Worm (Caenorhabditis elegans) whole organism, late embryonic: ENCODE results near the gene lite-1.

Experiments
- C08G9.2 ChIP-seq: sonication (generic microtip); optimal IDR thresholded peaks from 2 replicates; lab custom pipeline; 2016; ENCODE audit warnings: mild to moderate bottlenecking, missing genetic modification characterization, moderate library complexity, missing compliant biosample characterization
- K02D7.2 ChIP-seq: sonication (generic microtip); optimal IDR thresholded peaks from 2 replicates; lab custom pipeline; 2017; ENCODE audit warnings: mild to moderate bottlenecking, missing genetic modification characterization, missing compliant biosample characterization
- K09A11.1 ChIP-seq: sonication (generic microtip); optimal IDR thresholded peaks from 2 replicates; lab custom pipeline; 2017; ENCODE audit warnings: antibody characterized with exemption, mild to moderate bottlenecking, missing genetic modification characterization, missing compliant biosample characterization; ENCODE audit not compliant: insufficient read depth
- Y22D7AL.16 ChIP-seq: sonication (generic microtip); optimal IDR thresholded peaks from 2 replicates; lab custom pipeline; 2016; ENCODE audit warnings: missing genetic modification characterization, missing compliant biosample characterization
- ama-1 ChIP-seq: fragments of 150-350 bp; optimal IDR thresholded peaks from 2 replicates; lab custom pipeline; 2014
- ceh-14 ChIP-seq: sonication (generic microtip); optimal IDR thresholded peaks from 2 replicates; lab custom pipeline; 2016; ENCODE audit warnings: missing genotype, missing genetic modification characterization, missing compliant biosample characterization
- ceh-18 ChIP-seq: sonication (generic microtip); optimal IDR thresholded peaks from 2 replicates; lab custom pipeline; 2016; ENCODE audit warnings: missing genetic modification characterization, missing compliant biosample characterization
- ceh-19 ChIP-seq: fragments of 200-800 bp; sonication (Bioruptor generic); optimal IDR thresholded peaks from 2 replicates; lab custom pipeline; 2018; ENCODE audit warnings: mild to moderate bottlenecking, missing genetic modification characterization, missing compliant biosample characterization
- ceh-2 ChIP-seq: sonication (generic microtip); optimal IDR thresholded peaks from 2 replicates; lab custom pipeline; 2016; ENCODE audit warnings: missing genotype, missing genetic modification characterization, missing compliant biosample characterization
- ceh-24 ChIP-seq: sonication (generic microtip); optimal IDR thresholded peaks from 2 replicates; lab custom pipeline; 2016; ENCODE audit warnings: mild to moderate bottlenecking, missing genetic modification characterization, missing compliant biosample characterization
- ceh-30 ChIP-seq: fragments of 150-350 bp; optimal IDR thresholded peaks from 2 replicates; lab custom pipeline; 2014; ENCODE audit warnings: missing biosample characterization, missing genetic modification characterization
- ceh-45 ChIP-seq: fragments of 200-800 bp; sonication (Bioruptor generic); IDR thresholded peaks from 2 replicates; pipeline ENCODE4 v1.3.6; 2022; ENCODE audit warnings: missing genetic modification reagents, missing genetic modification characterization, missing compliant biosample characterization
- che-1 ChIP-seq: sonication (generic microtip); optimal IDR thresholded peaks from 2 replicates; lab custom pipeline; 2016; ENCODE audit warnings: mild to moderate bottlenecking, missing genetic modification characterization, missing compliant biosample characterization
- dve-1 ChIP-seq: sonication (generic microtip); optimal IDR thresholded peaks from 2 replicates; lab custom pipeline; 2017; ENCODE audit warnings: antibody characterized with exemption, mild to moderate bottlenecking, missing genetic modification characterization, missing compliant biosample characterization
- elt-2 ChIP-seq: sonication (generic microtip); optimal IDR thresholded peaks from 2 replicates; lab custom pipeline; 2016; ENCODE audit warnings: missing genetic modification reagents, missing genetic modification characterization, missing compliant biosample characterization
- ets-4 ChIP-seq: sonication (generic microtip); optimal IDR thresholded peaks from 2 replicates; lab custom pipeline; 2016; ENCODE audit warnings: missing genetic modification characterization, missing compliant biosample characterization
- eyg-1 ChIP-seq: sonication (generic microtip); optimal IDR thresholded peaks from 2 replicates; lab custom pipeline; 2016; ENCODE audit warnings: missing genotype, missing genetic modification characterization, missing compliant biosample characterization
- gmeb-2 ChIP-seq: sonication (generic microtip); optimal IDR thresholded peaks from 2 replicates; lab custom pipeline; 2016; ENCODE audit warnings: missing genetic modification characterization, inconsistent platforms, missing compliant biosample characterization
- hlh-15 ChIP-seq: sonication (generic microtip); optimal IDR thresholded peaks from 2 replicates; lab custom pipeline; 2016; ENCODE audit warnings: missing genetic modification characterization, missing compliant biosample characterization
- hlh-6 ChIP-seq: sonication (generic microtip); optimal IDR thresholded peaks from 2 replicates; lab custom pipeline; 2016; ENCODE audit warnings: missing genotype, missing genetic modification characterization, missing compliant biosample characterization
- hlh-8 ChIP-seq: sonication (generic microtip); optimal IDR thresholded peaks from 2 replicates; lab custom pipeline; 2016; ENCODE audit warnings: missing genotype, missing genetic modification characterization, missing compliant biosample characterization
- nhr-11 ChIP-seq: fragments of 150-350 bp; optimal IDR thresholded peaks from 2 replicates; lab custom pipeline; 2014; ENCODE audit warnings: missing biosample characterization, missing genetic modification characterization
- npax-4 ChIP-seq: sonication (generic microtip); optimal IDR thresholded peaks from 2 replicates; lab custom pipeline; 2016; ENCODE audit warnings: missing genetic modification characterization, missing compliant biosample characterization
- pat-9 ChIP-seq: fragments of 200-800 bp; sonication (Bioruptor generic); optimal IDR thresholded peaks from 2 replicates; lab custom pipeline; 2018; ENCODE audit warnings: mild to moderate bottlenecking, missing genetic modification characterization, moderate library complexity, missing compliant biosample characterization
- pax-1 ChIP-seq: fragments of 150-350 bp; optimal IDR thresholded peaks from 2 replicates; lab custom pipeline; 2014; ENCODE audit warnings: missing biosample characterization, missing genetic modification characterization
- pha-4 ChIP-seq: fragments of 150-350 bp; optimal IDR thresholded peaks from 2 replicates; lab custom pipeline; 2018; ENCODE audit warnings: missing biosample characterization, missing genetic modification reagents, missing genetic modification characterization
- pros-1 ChIP-seq: fragments of 150-350 bp; optimal IDR thresholded peaks from 2 replicates; lab custom pipeline; 2014; ENCODE audit warnings: missing biosample characterization, missing genetic modification reagents, missing genetic modification characterization
- ref-2 ChIP-seq: sonication (generic microtip); optimal IDR thresholded peaks from 2 replicates; lab custom pipeline; 2016; ENCODE audit warnings: missing genetic modification characterization, missing compliant biosample characterization
- rnt-1 ChIP-seq: sonication (generic microtip); optimal IDR thresholded peaks from 2 replicates; lab custom pipeline; 2016; ENCODE audit warnings: missing genetic modification characterization, missing compliant biosample characterization
- tbx-2 ChIP-seq: sonication (generic microtip); optimal IDR thresholded peaks from 2 replicates; lab custom pipeline; 2016; ENCODE audit warnings: missing genetic modification characterization, missing compliant biosample characterization
- ttx-3 ChIP-seq: sonication (generic microtip); optimal IDR thresholded peaks from 2 replicates; lab custom pipeline; 2016; ENCODE audit warnings: missing genetic modification reagents, missing genetic modification characterization, missing compliant biosample characterization
- unc-3 ChIP-seq, 2 experiments: fragments of 200-800 bp in 1 of 2; sonication (Bioruptor generic) in 1 of 2; sonication (generic microtip) in 1 of 2; conservative IDR thresholded peaks in 1 of 2; optimal IDR thresholded peaks in 1 of 2; 2 replicates each; pipeline versions ENCODE4 v1.3.6 to Lab custom; 2016 to 2022; ENCODE audit warnings: missing compliant biosample characterization in 2 of 2, missing genetic modification characterization in 2 of 2, missing genetic modification reagents in 1 of 2
- unc-42 ChIP-seq: sonication (generic microtip); optimal IDR thresholded peaks from 2 replicates; lab custom pipeline; 2016; ENCODE audit warnings: missing genotype, missing genetic modification characterization, missing compliant biosample characterization
- ztf-16 ChIP-seq: sonication (generic microtip); optimal IDR thresholded peaks from 2 replicates; lab custom pipeline; 2017; ENCODE audit warnings: missing genetic modification characterization, missing compliant biosample characterization

lite-1 gene

ce11 chrX:6203315-6203714 lies 27.3 kb downstream of the lite-1 start:
- TF ChIP-seq pax-1 (tag; lab: Kevin White, UChicago) (no peak), ttx-3 (no peak), C08G9.2 (tag; lab: Kevin White, UChicago) (no peak), elt-2 (tag; lab: Kevin White, UChicago) (no peak)

- TF ChIP-seq ceh-14 (tag; lab: Kevin White, UChicago) (no peak), ztf-16 (tag; lab: Kevin White, UChicago) (no peak), eyg-1 (tag; lab: Kevin White, UChicago) (no peak), gmeb-2 (tag; lab: Kevin White, UChicago) (no peak), nhr-11 (tag; lab: Kevin White, UChicago) (no peak), pat-9 (tag; lab: Kevin White, UChicago) (no peak), hlh-15 (tag; lab: Kevin White, UChicago) (no peak), ttx-3 (no peak), ceh-24 (no peak), ceh-45 (GFP tag; lab: Robert Waterston, UW) (no peak), unc-3 (GFP tag; conservative IDR thresholded peaks at IDR 0.05; lab: Robert Waterston, UW) (no peak), unc-3 (tag; optimal IDR thresholded peaks at IDR 0.05; lab: Kevin White, UChicago) (no peak), ceh-30 (tag; lab: Kevin White, UChicago) (no peak), npax-4 (no peak)
Observed at ce11 chrX:6202809-6203208, 27.8 kb downstream of the lite-1 start.

ce11 chrX:6201542-6201941 lies 29.0 kb downstream of the lite-1 start:
- no peak for TF ChIP-seq nhr-11 (tag; lab: Kevin White, UChicago)
- TF ChIP-seq K09A11.1 (tag; lab: Kevin White, UChicago), result no peak
- no peak for TF ChIP-seq pax-1 (tag; lab: Kevin White, UChicago)
- no peak for TF ChIP-seq rnt-1 (tag; lab: Kevin White, UChicago)
- TF ChIP-seq K02D7.2, result no peak
- TF ChIP-seq hlh-8 (tag; lab: Kevin White, UChicago), result no peak
- TF ChIP-seq pha-4, result no peak
- TF ChIP-seq ceh-18, result no peak
- TF ChIP-seq unc-3 (GFP tag; conservative IDR thresholded peaks at IDR 0.05; lab: Robert Waterston, UW), result no peak
- no peak for TF ChIP-seq unc-3 (tag; optimal IDR thresholded peaks at IDR 0.05; lab: Kevin White, UChicago)
- TF ChIP-seq, all 69 proteins: peak for 0

ce11 chrX:6196627-6197026 lies 33.9 kb downstream of the lite-1 start, which contains the start of gene daf-9:
Gene daf-9 (plus strand): TSS chrX:6196927.
- no peak for TF ChIP-seq ref-2 (tag; lab: Kevin White, UChicago)
- no peak for TF ChIP-seq ets-4
- no peak for TF ChIP-seq ama-1 (lab: Kevin White, UChicago)
- no peak for TF ChIP-seq ztf-16 (tag; lab: Kevin White, UChicago)
- TF ChIP-seq ttx-3, result no peak
- no peak for TF ChIP-seq pros-1 (tag; lab: Kevin White, UChicago)
- no peak for TF ChIP-seq Y22D7AL.16 (tag; lab: Kevin White, UChicago)

- TF ChIP-seq dve-1 (tag; lab: Kevin White, UChicago) (no peak), ceh-19 (GFP tag; lab: Kevin White, UChicago) (no peak), ceh-2 (no peak), unc-42 (no peak), ref-2 (tag; lab: Kevin White, UChicago) (no peak), tbx-2 (tag; lab: Kevin White, UChicago) (no peak), elt-2 (tag; lab: Kevin White, UChicago) (no peak), ceh-24 (no peak), che-1 (no peak), eyg-1 (tag; lab: Kevin White, UChicago) (no peak), hlh-6 (tag; lab: Kevin White, UChicago) (no peak), ama-1 (lab: Kevin White, UChicago) (no peak)
Observed at ce11 chrX:6194191-6194724, 36.3 kb downstream of the lite-1 start, which contains the start of gene ceh-54. Gene ceh-54 (minus strand): TSS chrX:6194241.
